Worm (Caenorhabditis elegans) whole organism, L3 larva: ENCODE data around the gene srlf-30.

Source experiments
- R02D3.7 ChIP-seq: fragments of 150-350 bp; optimal IDR thresholded peaks from 2 replicates; lab custom pipeline; 2014; ENCODE audit warnings: missing biosample characterization, missing genetic modification characterization
- elt-1 ChIP-seq: fragments of 150-350 bp; optimal IDR thresholded peaks from 2 replicates; lab custom pipeline; 2014; ENCODE audit warnings: missing biosample characterization, missing genetic modification characterization
- nfya-1 ChIP-seq: sonication (generic microtip); optimal IDR thresholded peaks from 2 replicates; lab custom pipeline; 2017; ENCODE audit warnings: missing genetic modification characterization, mild to moderate bottlenecking, missing compliant biosample characterization, antibody characterized with exemption, moderate library complexity; ENCODE audit not compliant: insufficient read depth
- nhr-77 ChIP-seq: fragments of 150-350 bp; optimal IDR thresholded peaks from 2 replicates; lab custom pipeline; 2014; ENCODE audit warnings: missing biosample characterization, missing genetic modification characterization
- pha-4 ChIP-seq: fragments of 150-350 bp; optimal IDR thresholded peaks from 2 replicates; lab custom pipeline; 2014; ENCODE audit warnings: missing biosample characterization, missing genetic modification reagents, missing genetic modification characterization

- TF ChIP-seq R02D3.7 (tag; lab: Kevin White, UChicago) (no peak), pha-4 (tag; lab: Kevin White, UChicago) (peak; percentile 53), nfya-1 (tag; lab: Kevin White, UChicago) (peak; percentile 37), elt-1 (tag; lab: Kevin White, UChicago) (no peak), nhr-77 (tag; lab: Kevin White, UChicago) (no peak)
Measured at ce11 chrIV:10852403-10852802, 47.8 kb upstream of the srlf-30 start.
